Worm (Caenorhabditis elegans): ENCODE measurements around the gene F21A3.2.
A peak's percentile ranks its signal among the peaks of the same experiment; 100 is the strongest.

The F21A3.2 gene

ce11 chrV:15499099-15499498, 34.7 kb downstream of the F21A3.2 start:
- no peak for TF ChIP-seq bed-3 (GFP tag; optimal IDR thresholded peaks at IDR 0.05)
- TF ChIP-seq ceh-43 (GFP tag; optimal IDR thresholded peaks at IDR 0.05) = no peak
- no peak for TF ChIP-seq sem-2 (GFP tag; optimal IDR thresholded peaks at IDR 0.05)
- no peak for TF ChIP-seq blmp-1 (tag; optimal IDR thresholded peaks at IDR 0.05)
- no peak for TF ChIP-seq mls-2 (tag; optimal IDR thresholded peaks at IDR 0.05)
- no peak for TF ChIP-seq ham-2 (GFP tag; optimal IDR thresholded peaks at IDR 0.05)
- TF ChIP-seq nhr-12 (tag; optimal IDR thresholded peaks at IDR 0.05) = no peak
- no peak for TF ChIP-seq ceh-83 (GFP tag; optimal IDR thresholded peaks at IDR 0.05)
- no peak for TF ChIP-seq unc-62 (GFP tag; optimal IDR thresholded peaks at IDR 0.05)
- no peak for TF ChIP-seq sptf-1 (tag; optimal IDR thresholded peaks at IDR 0.05)
- no peak for TF ChIP-seq nhr-76 (tag; optimal IDR thresholded peaks at IDR 0.05)
- no peak for TF ChIP-seq tbx-8 (GFP tag; optimal IDR thresholded peaks at IDR 0.05)
- TF ChIP-seq lin-32 (GFP tag; optimal IDR thresholded peaks at IDR 0.05) = no peak
- TF ChIP-seq unc-39 (tag; optimal IDR thresholded peaks at IDR 0.05) = no peak
- no peak for TF ChIP-seq zip-8 (tag; optimal IDR thresholded peaks at IDR 0.05)

- TF ChIP-seq nhr-28 (tag; optimal IDR thresholded peaks at IDR 0.05) = no peak
- TF ChIP-seq cnd-1 (tag; optimal IDR thresholded peaks at IDR 0.05) = no peak
- TF ChIP-seq ham-2 (GFP tag; optimal IDR thresholded peaks at IDR 0.05) = no peak
- TF ChIP-seq mls-2 (tag; optimal IDR thresholded peaks at IDR 0.05) = no peak
- TF ChIP-seq hlh-1 (tag; optimal IDR thresholded peaks at IDR 0.05) = no peak
- no peak for TF ChIP-seq unc-62 (GFP tag; optimal IDR thresholded peaks at IDR 0.05)
- TF ChIP-seq flh-1 (GFP tag; optimal IDR thresholded peaks at IDR 0.05) = no peak
- no peak for TF ChIP-seq ceh-83 (GFP tag; optimal IDR thresholded peaks at IDR 0.05)
- no peak for TF ChIP-seq pha-4 (tag; optimal IDR thresholded peaks at IDR 0.05)
- no peak for TF ChIP-seq unc-39 (tag; optimal IDR thresholded peaks at IDR 0.05)
- TF ChIP-seq unc-120 (tag; optimal IDR thresholded peaks at IDR 0.05; ENCODE audit: poor library complexity, severe bottlenecking) = no peak
- no peak for TF ChIP-seq M03D4.4 (tag; optimal IDR thresholded peaks at IDR 0.05)
- TF ChIP-seq drap-1 (GFP tag; optimal IDR thresholded peaks at IDR 0.05) = no peak
- no peak for TF ChIP-seq ceh-39 (tag; optimal IDR thresholded peaks at IDR 0.05)
- no peak for TF ChIP-seq ces-1 (GFP tag; optimal IDR thresholded peaks at IDR 0.05)
- no peak for TF ChIP-seq lsy-2 (tag; optimal IDR thresholded peaks at IDR 0.05)
- no peak for TF ChIP-seq mep-1 (tag; optimal IDR thresholded peaks at IDR 0.05)
- no peak for TF ChIP-seq sptf-1 (tag; optimal IDR thresholded peaks at IDR 0.05)
These were observed 35.3 kb downstream of the F21A3.2 start, which contains the start of gene C06B8.7 for ce11 chrV:15498434-15498833. Gene C06B8.7 (plus strand): TSS chrV:15498734.

- TF ChIP-seq lin-13 (tag; optimal IDR thresholded peaks at IDR 0.05) (peak; percentile 4), nhr-28 (tag; optimal IDR thresholded peaks at IDR 0.05) (no peak), nhr-76 (tag; optimal IDR thresholded peaks at IDR 0.05) (no peak), ham-2 (GFP tag; optimal IDR thresholded peaks at IDR 0.05) (peak; percentile 66), cnd-1 (tag; optimal IDR thresholded peaks at IDR 0.05) (peak; percentile 17), pha-4 (tag; optimal IDR thresholded peaks at IDR 0.05) (peak; percentile 100), ceh-83 (GFP tag; optimal IDR thresholded peaks at IDR 0.05) (no peak)
These were observed 36.0 kb downstream of the F21A3.2 start for ce11 chrV:15497731-15498130.

ce11 chrV:15495169-15495568, 38.6 kb downstream of the F21A3.2 start, which contains the start of gene srh-219:
Gene srh-219 (plus strand): TSS chrV:15495469.
- TF ChIP-seq nhr-2 (tag; optimal IDR thresholded peaks at IDR 0.05) (no peak), ces-1 (GFP tag; optimal IDR thresholded peaks at IDR 0.05) (no peak), tbx-8 (GFP tag; optimal IDR thresholded peaks at IDR 0.05) (no peak)

ce11 chrV:15493680-15494079, 40.1 kb downstream of the F21A3.2 start, which contains the start of gene srh-218:
Gene srh-218 (plus strand): TSS chrV:15493980.
- TF ChIP-seq M03D4.4 (tag; optimal IDR thresholded peaks at IDR 0.05) (no peak), ham-2 (GFP tag; optimal IDR thresholded peaks at IDR 0.05) (no peak), bed-3 (GFP tag; optimal IDR thresholded peaks at IDR 0.05) (no peak), lin-32 (GFP tag; optimal IDR thresholded peaks at IDR 0.05) (no peak), blmp-1 (tag; optimal IDR thresholded peaks at IDR 0.05) (no peak), snpc-4 (tag; optimal IDR thresholded peaks at IDR 0.05) (no peak), ceh-83 (GFP tag; optimal IDR thresholded peaks at IDR 0.05) (no peak), cnd-1 (tag; optimal IDR thresholded peaks at IDR 0.05) (no peak), mep-1 (tag; optimal IDR thresholded peaks at IDR 0.05) (no peak), elt-1 (tag; optimal IDR thresholded peaks at IDR 0.05; ENCODE audit: borderline replicate concordance, insufficient read depth) (no peak), unc-62 (GFP tag; optimal IDR thresholded peaks at IDR 0.05) (no peak), tbx-8 (GFP tag; optimal IDR thresholded peaks at IDR 0.05) (no peak), nhr-237 (tag; optimal IDR thresholded peaks at IDR 0.05) (no peak)
